Worm (Caenorhabditis elegans) whole organism, L1 larva: Measurements from ENCODE around the gene acp-7.

Source experiments
- C04F5.9 ChIP-seq: sonication (generic microtip); optimal IDR thresholded peaks from 2 replicates; lab custom pipeline; 2016; ENCODE audit warnings: missing genetic modification characterization, missing compliant biosample characterization
- C16A3.4 ChIP-seq: fragments of 150-350 bp; optimal IDR thresholded peaks from 2 replicates; lab custom pipeline; 2014; ENCODE audit warnings: missing biosample characterization, missing genetic modification characterization
- Y116A8C.19 ChIP-seq: sonication (generic microtip); optimal IDR thresholded peaks from 2 replicates; lab custom pipeline; 2016; ENCODE audit warnings: missing compliant biosample characterization, missing genetic modification characterization, borderline replicate concordance
- aha-1 ChIP-seq: fragments of 150-350 bp; optimal IDR thresholded peaks from 2 replicates; lab custom pipeline; 2014; ENCODE audit warnings: missing biosample characterization, missing genetic modification characterization
- ama-1 ChIP-seq: fragments of 150-350 bp; optimal IDR thresholded peaks from 2 replicates; lab custom pipeline; 2014
- blmp-1 ChIP-seq: fragments of 150-350 bp; optimal IDR thresholded peaks from 2 replicates; lab custom pipeline; 2014; ENCODE audit warnings: missing biosample characterization, missing genetic modification characterization
- ceh-88 ChIP-seq: fragments of 200-800 bp; sonication (Bioruptor generic); IDR thresholded peaks from 2 replicates; pipeline ENCODE4 v1.3.6; 2022; ENCODE audit warnings: missing genetic modification characterization, missing compliant biosample characterization
- ces-1 ChIP-seq: fragments of 150-350 bp; optimal IDR thresholded peaks from 2 replicates; lab custom pipeline; 2014; ENCODE audit warnings: missing biosample characterization, missing genetic modification reagents, missing genetic modification characterization
- dpl-1 ChIP-seq, 3 experiments: fragments of 150-350 bp in 2 of 3; sonication (generic microtip) in 1 of 3; optimal IDR thresholded peaks; 2 replicates each; lab custom pipeline; 2014 to 2017; ENCODE audit warnings: missing biosample characterization in 3 of 3, missing genetic modification characterization in 3 of 3, missing genetic modification reagents in 3 of 3
- dsc-1 ChIP-seq: sonication (generic microtip); optimal IDR thresholded peaks from 2 replicates; lab custom pipeline; 2016; ENCODE audit warnings: mild to moderate bottlenecking, missing genetic modification characterization, missing compliant biosample characterization
- egl-27 ChIP-seq, 2 experiments: fragments of 150-350 bp in 1 of 2; sonication (generic microtip); optimal IDR thresholded peaks; 3 replicates each; lab custom pipeline; 2017 to 2018; ENCODE audit warnings: missing biosample characterization in 2 of 2, missing genetic modification characterization in 2 of 2, missing genetic modification reagents in 2 of 2
- elt-3 ChIP-seq, 6 experiments: fragments of 150-350 bp in 1 of 6; sonication (generic microtip); optimal IDR thresholded peaks; 2 replicates each; lab custom pipeline; 2017 to 2018; ENCODE audit warnings: missing biosample characterization in 6 of 6, missing genetic modification characterization in 6 of 6, inconsistent platforms in 1 of 6
- fkh-10 ChIP-seq: sonication (generic microtip); optimal IDR thresholded peaks from 2 replicates; lab custom pipeline; 2017; ENCODE audit warnings: missing biosample characterization, missing genetic modification reagents, missing genetic modification characterization
- fkh-8 ChIP-seq: sonication (generic microtip); optimal IDR thresholded peaks from 2 replicates; lab custom pipeline; 2016; ENCODE audit warnings: mild to moderate bottlenecking, missing genetic modification characterization, missing compliant biosample characterization
- fos-1 ChIP-seq: fragments of 150-350 bp; optimal IDR thresholded peaks from 2 replicates; lab custom pipeline; 2014; ENCODE audit warnings: missing biosample characterization, missing genetic modification characterization
- grh-1 ChIP-seq: fragments of 200-800 bp; sonication (Bioruptor generic); IDR thresholded peaks from 2 replicates; pipeline ENCODE4 v1.3.6; 2022; ENCODE audit warnings: missing genetic modification reagents, missing genetic modification characterization, missing compliant biosample characterization
- hlh-17 ChIP-seq: fragments of 200-800 bp; sonication (Bioruptor generic); optimal IDR thresholded peaks from 2 replicates; lab custom pipeline; 2018; ENCODE audit warnings: missing genetic modification characterization, mild to moderate bottlenecking, missing compliant biosample characterization, moderate library complexity, borderline replicate concordance
- irx-1 ChIP-seq: sonication (generic microtip); optimal IDR thresholded peaks from 2 replicates; lab custom pipeline; 2016; ENCODE audit warnings: missing genetic modification characterization, missing compliant biosample characterization
- lin-13 ChIP-seq: fragments of 150-350 bp; optimal IDR thresholded peaks from 2 replicates; lab custom pipeline; 2014; ENCODE audit warnings: missing biosample characterization, missing genetic modification reagents, missing genetic modification characterization
- lir-3 ChIP-seq: sonication (generic microtip); optimal IDR thresholded peaks from 2 replicates; lab custom pipeline; 2016; ENCODE audit warnings: mild to moderate bottlenecking, missing genetic modification characterization, moderate library complexity, missing compliant biosample characterization; ENCODE audit not compliant: poor library complexity
- lsy-2 ChIP-seq, 2 experiments: fragments of 150-350 bp; optimal IDR thresholded peaks; 2 replicates each; lab custom pipeline; 2014; ENCODE audit warnings: missing biosample characterization in 2 of 2, missing genetic modification characterization in 2 of 2
- mab-9 ChIP-seq: fragments of 200-800 bp; sonication (Bioruptor generic); IDR thresholded peaks from 2 replicates; pipeline ENCODE4 v1.3.6; 2022; ENCODE audit warnings: missing genetic modification reagents, missing genetic modification characterization, missing compliant biosample characterization
- mep-1 ChIP-seq: fragments of 150-350 bp; optimal IDR thresholded peaks from 2 replicates; lab custom pipeline; 2014; ENCODE audit warnings: missing biosample characterization, missing genetic modification characterization
- nhr-11 ChIP-seq: fragments of 150-350 bp; optimal IDR thresholded peaks from 2 replicates; lab custom pipeline; 2014; ENCODE audit warnings: missing biosample characterization, missing genetic modification characterization
- nhr-12 ChIP-seq: sonication (generic microtip); optimal IDR thresholded peaks from 2 replicates; lab custom pipeline; 2017; ENCODE audit warnings: missing biosample characterization, missing genetic modification characterization
- nhr-20 ChIP-seq: sonication (generic microtip); optimal IDR thresholded peaks from 2 replicates; lab custom pipeline; 2016; ENCODE audit warnings: mild to moderate bottlenecking, missing genetic modification characterization, missing compliant biosample characterization
- nhr-28 ChIP-seq: fragments of 150-350 bp; optimal IDR thresholded peaks from 2 replicates; lab custom pipeline; 2014; ENCODE audit warnings: missing biosample characterization, missing genetic modification characterization
- nhr-71 ChIP-seq: sonication (generic microtip); optimal IDR thresholded peaks from 2 replicates; lab custom pipeline; 2016; ENCODE audit warnings: mild to moderate bottlenecking, missing genetic modification characterization, moderate library complexity, missing compliant biosample characterization
- nhr-77 ChIP-seq: fragments of 150-350 bp; optimal IDR thresholded peaks from 2 replicates; lab custom pipeline; 2014; ENCODE audit warnings: missing biosample characterization, missing genetic modification characterization
- nhr-84 ChIP-seq: sonication (generic microtip); optimal IDR thresholded peaks from 2 replicates; lab custom pipeline; 2017; ENCODE audit warnings: missing biosample characterization, missing genetic modification characterization
- nhr-85 ChIP-seq: sonication (generic microtip); peaks from one replicate; lab custom pipeline; 2016; ENCODE audit warnings: missing genetic modification characterization, inconsistent platforms, missing compliant biosample characterization
- pqm-1 ChIP-seq: sonication (generic microtip); optimal IDR thresholded peaks from 3 replicates; lab custom pipeline; 2017; ENCODE audit warnings: missing biosample characterization, missing genetic modification characterization
- rnt-1 ChIP-seq: sonication (generic microtip); optimal IDR thresholded peaks from 2 replicates; lab custom pipeline; 2016; ENCODE audit warnings: mild to moderate bottlenecking, missing genetic modification characterization, moderate library complexity, missing compliant biosample characterization
- skn-1 ChIP-seq: fragments of 150-350 bp; optimal IDR thresholded peaks from 2 replicates; lab custom pipeline; 2014; ENCODE audit warnings: missing biosample characterization, missing genetic modification characterization
- snpc-4 ChIP-seq: fragments of 150-350 bp; optimal IDR thresholded peaks from 2 replicates; lab custom pipeline; 2014; ENCODE audit warnings: missing biosample characterization, missing genetic modification characterization
- snu-23 ChIP-seq: sonication (generic microtip); optimal IDR thresholded peaks from 2 replicates; lab custom pipeline; 2016; ENCODE audit warnings: missing genetic modification characterization, missing compliant biosample characterization
- sup-37 ChIP-seq: fragments of 200-800 bp; sonication (Bioruptor generic); optimal IDR thresholded peaks from 2 replicates; lab custom pipeline; 2018; ENCODE audit warnings: mild to moderate bottlenecking, missing genetic modification characterization, missing compliant biosample characterization
- swsn-7 ChIP-seq: sonication (generic microtip); optimal IDR thresholded peaks from 2 replicates; lab custom pipeline; 2016; ENCODE audit warnings: missing genetic modification characterization, missing compliant biosample characterization
- unc-62 ChIP-seq: fragments of 150-350 bp; optimal IDR thresholded peaks from 2 replicates; lab custom pipeline; 2014; ENCODE audit warnings: missing biosample characterization, missing genetic modification reagents, missing genetic modification characterization
- unc-86 ChIP-seq: sonication (generic microtip); optimal IDR thresholded peaks from 2 replicates; lab custom pipeline; 2016; ENCODE audit warnings: missing genetic modification characterization, missing compliant biosample characterization
- vab-15 ChIP-seq: sonication (generic microtip); optimal IDR thresholded peaks from 2 replicates; lab custom pipeline; 2017; ENCODE audit warnings: missing genotype, mild to moderate bottlenecking, missing genetic modification characterization, missing compliant biosample characterization
- xbp-1 ChIP-seq: sonication (generic microtip); optimal IDR thresholded peaks from 2 replicates; lab custom pipeline; 2016; ENCODE audit warnings: missing genetic modification characterization, missing compliant biosample characterization
- zag-1 ChIP-seq: fragments of 150-350 bp; optimal IDR thresholded peaks from 2 replicates; lab custom pipeline; 2014; ENCODE audit warnings: missing biosample characterization, missing genetic modification characterization
- ztf-11 ChIP-seq, 2 experiments: sonication (generic microtip); optimal IDR thresholded peaks; 2 replicates each; lab custom pipeline; 2016 to 2017; ENCODE audit warnings: missing genetic modification characterization in 2 of 2, missing biosample characterization in 1 of 2, missing compliant biosample characterization in 1 of 2

The acp-7 gene

DNA sequence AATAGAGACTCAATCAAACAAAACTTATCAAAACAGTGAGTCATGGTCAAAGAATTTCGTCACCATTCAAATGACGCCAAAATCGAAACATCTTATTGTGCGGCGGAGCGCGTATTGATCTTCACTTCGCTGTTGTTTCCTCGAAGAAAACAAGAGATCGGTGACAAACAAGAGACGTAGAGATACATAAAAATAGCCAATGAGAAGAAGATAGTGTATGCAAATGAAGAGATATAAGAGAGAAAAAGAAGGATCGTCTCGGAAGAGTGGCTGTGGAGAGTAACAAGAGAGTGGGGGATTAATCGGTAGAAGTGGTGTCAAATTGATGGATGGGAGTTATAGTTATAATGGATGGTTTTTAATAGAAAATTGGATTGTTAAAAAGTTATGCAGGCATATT is 43.3 kb upstream of the acp-7 start (continued):
- TF ChIP-seq dsc-1 (tag; lab: Kevin White, UChicago) (peak; percentile 24), C16A3.4 (tag; lab: Kevin White, UChicago) (peak; percentile 4), mep-1 (tag; lab: Kevin White, UChicago) (peak; percentile 85), fos-1 (tag; lab: Kevin White, UChicago) (peak; percentile 42), fkh-10 (GFP tag; lab: Kevin White, UChicago) (peak; percentile 33), zag-1 (no peak), grh-1 (GFP tag; lab: Robert Waterston, UW) (no peak), egl-27 (tag; optimal IDR thresholded peaks at IDR 0.05; lab: Kevin White, UChicago) (no peak), aha-1 (tag; lab: Kevin White, UChicago) (no peak), skn-1 (tag; lab: Kevin White, UChicago) (peak; percentile 22), nhr-28 (tag; lab: Kevin White, UChicago) (no peak), lir-3 (tag; lab: Kevin White, UChicago) (peak; percentile 32), nhr-12 (tag; lab: Kevin White, UChicago) (no peak), ama-1 (lab: Kevin White, UChicago) (no peak), lin-13 (GFP tag; lab: Kevin White, UChicago) (peak; percentile 6), mab-9 (no peak), nhr-84 (tag; lab: Kevin White, UChicago) (no peak), ceh-88 (GFP tag; lab: Robert Waterston, UW) (no peak), nhr-20 (tag; lab: Kevin White, UChicago) (peak; percentile 43), nhr-77 (tag; lab: Kevin White, UChicago) (no peak), sup-37 (no peak), C04F5.9 (tag; lab: Kevin White, UChicago) (no peak), unc-86 (tag; lab: Kevin White, UChicago) (no peak), irx-1 (peak; percentile 47), hlh-17 (GFP tag; lab: Kevin White, UChicago) (no peak), ces-1 (GFP tag; lab: Kevin White, UChicago) (no peak), snu-23 (GFP tag; lab: Kevin White, UChicago) (peak; percentile 71), pqm-1 (tag; lab: Kevin White, UChicago) (no peak), ztf-11 (tag; optimal IDR thresholded peaks at IDR 0.05; lab: Kevin White, UChicago) (no peak), lsy-2 (tag; optimal IDR thresholded peaks at IDR 0.05; lab: Kevin White, UChicago) (peak; percentile 54 to 76), rnt-1 (tag; lab: Kevin White, UChicago) (peak; percentile 35), unc-62 (GFP tag; lab: Kevin White, UChicago) (no peak)

DNA sequence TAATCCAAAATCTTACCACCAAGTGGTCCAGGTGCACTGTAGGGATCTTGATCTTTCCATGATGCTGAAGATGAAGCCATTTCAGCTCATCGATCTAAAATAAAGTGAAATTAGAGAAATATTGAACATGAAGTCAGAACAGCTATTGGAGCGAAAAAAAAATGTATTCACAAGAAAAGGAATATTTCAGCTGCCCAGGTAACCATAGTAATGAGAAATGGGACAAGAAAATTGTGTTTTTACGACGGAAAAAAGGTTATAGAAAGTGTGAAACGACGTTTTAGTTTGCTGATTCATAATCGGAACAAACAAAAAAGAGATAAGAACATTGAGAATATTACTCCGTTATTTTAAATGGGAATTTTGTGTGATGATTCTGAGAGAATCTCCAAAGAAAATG is 41.7 kb upstream of the acp-7 start, which contains the start of gene Y73B6BL.27:
Y73B6BL.27 (minus strand) TSS at position 101 of the 400 bp plus-strand sequence.
- no peak for TF ChIP-seq nhr-85 (tag; lab: Kevin White, UChicago)
- TF ChIP-seq elt-3 (tag; optimal IDR thresholded peaks at IDR 0.05; lab: Kevin White, UChicago), result no peak
- TF ChIP-seq aha-1 (tag; lab: Kevin White, UChicago), result no peak
- no peak for TF ChIP-seq nhr-71
- TF ChIP-seq, all 84 proteins: peak for 0

DNA sequence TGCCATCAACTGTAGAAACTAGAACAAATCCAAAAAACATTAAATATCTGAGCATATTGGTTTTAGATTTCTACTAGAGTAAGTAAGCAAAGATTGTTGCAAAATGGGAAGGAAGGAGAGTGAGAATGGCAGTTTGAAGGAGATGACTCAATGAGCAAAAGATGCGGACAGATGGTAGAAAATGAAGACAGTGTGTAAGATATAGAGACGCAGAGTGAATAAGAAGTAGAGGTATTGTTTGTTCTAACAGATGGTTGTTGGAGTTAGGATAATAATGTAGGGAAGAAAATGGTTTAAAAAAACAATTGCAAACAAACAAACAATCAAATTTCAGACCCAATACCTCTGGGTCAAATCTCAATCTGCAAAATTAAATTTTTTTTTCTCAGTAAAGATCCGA is 39.7 kb upstream of the acp-7 start, which contains the start of gene tmed-13:
tmed-13 (minus strand) TSS at position 169 of the 400 bp plus-strand sequence.
- TF ChIP-seq blmp-1 (tag; lab: Kevin White, UChicago) (no peak), dpl-1 (GFP tag; optimal IDR thresholded peaks at IDR 0.05; lab: Kevin White, UChicago) (no peak), swsn-7 (no peak), Y116A8C.19 (tag; lab: Kevin White, UChicago) (no peak), nhr-11 (tag; lab: Kevin White, UChicago) (no peak), snpc-4 (tag; lab: Kevin White, UChicago) (no peak), vab-15 (no peak), xbp-1 (no peak), nhr-20 (tag; lab: Kevin White, UChicago) (no peak), elt-3 (tag; optimal IDR thresholded peaks at IDR 0.05; lab: Kevin White, UChicago) (no peak), hlh-17 (GFP tag; lab: Kevin White, UChicago) (no peak), nhr-28 (tag; lab: Kevin White, UChicago) (no peak), ama-1 (lab: Kevin White, UChicago) (no peak), fkh-8 (no peak)
- TF ChIP-seq, all 84 proteins: peak for 0
